Worm (Caenorhabditis elegans) whole organism, L4/young adult: ENCODE data around the gene ZK856.6.

Experiments
- dao-5 ChIP-seq: sonication (generic microtip); optimal IDR thresholded peaks from 2 replicates; lab custom pipeline; 2016; ENCODE audit warnings: missing genotype, missing genetic modification characterization, moderate library complexity, missing compliant biosample characterization
- him-1 ChIP-seq: sonication (generic microtip); optimal IDR thresholded peaks from 2 replicates; lab custom pipeline; 2016; ENCODE audit warnings: missing genotype, missing genetic modification reagents, missing genetic modification characterization, missing compliant biosample characterization

- no peak for TF ChIP-seq dao-5
- TF ChIP-seq him-1: no peak
These were observed 30.9 kb downstream of the ZK856.6 start, which contains the start of the genes pyt-1 and fipr-7 for ce11 chrV:10229222-10229879.
